Worm (Caenorhabditis elegans) whole organism, early embryonic: Measurements from ENCODE around the gene acbp-3.
A peak's percentile ranks its signal among the peaks of the same experiment; 100 is the strongest.

Experiments
- B0310.2 ChIP-seq: sonication (generic microtip); optimal IDR thresholded peaks from 2 replicates; lab custom pipeline; 2016; ENCODE audit warnings: mild to moderate bottlenecking, missing genetic modification characterization, missing compliant biosample characterization
- F13C5.2 ChIP-seq: sonication (generic microtip); optimal IDR thresholded peaks from 2 replicates; lab custom pipeline; 2017; ENCODE audit warnings: mild to moderate bottlenecking, missing genetic modification characterization, inconsistent platforms, missing compliant biosample characterization
- aly-1 ChIP-seq: sonication (generic microtip); optimal IDR thresholded peaks from 2 replicates; lab custom pipeline; 2016; ENCODE audit warnings: missing genetic modification characterization, missing compliant biosample characterization
- ama-1 ChIP-seq: fragments of 150-350 bp; optimal IDR thresholded peaks from 2 replicates; lab custom pipeline; 2014
- ceh-13 ChIP-seq: fragments of 200-800 bp; sonication (Bioruptor generic); optimal IDR thresholded peaks from 2 replicates; lab custom pipeline; 2018; ENCODE audit warnings: mild to moderate bottlenecking, missing genetic modification characterization, missing compliant biosample characterization
- ceh-36 ChIP-seq: sonication (generic microtip); optimal IDR thresholded peaks from 2 replicates; lab custom pipeline; 2016; ENCODE audit warnings: missing genetic modification characterization, inconsistent platforms, missing compliant biosample characterization
- ets-7 ChIP-seq: sonication (generic microtip); optimal IDR thresholded peaks from 2 replicates; lab custom pipeline; 2016; ENCODE audit warnings: missing genotype, missing genetic modification characterization, missing compliant biosample characterization
- flt-1 ChIP-seq: fragments of 200-800 bp; sonication (Bioruptor generic); IDR thresholded peaks from 2 replicates; pipeline ENCODE4 v1.3.6; 2022; ENCODE audit warnings: missing genetic modification characterization, missing compliant biosample characterization
- hmbx-1 ChIP-seq: sonication (generic microtip); optimal IDR thresholded peaks from 2 replicates; lab custom pipeline; 2016; ENCODE audit warnings: mild to moderate bottlenecking, missing genetic modification characterization, missing compliant biosample characterization
- hmg-4 ChIP-seq: fragments of 200-800 bp; sonication (Bioruptor generic); optimal IDR thresholded peaks from 2 replicates; lab custom pipeline; 2018; ENCODE audit warnings: mild to moderate bottlenecking, missing genetic modification characterization, missing compliant biosample characterization
- hnd-1 ChIP-seq: sonication (generic microtip); optimal IDR thresholded peaks from 2 replicates; lab custom pipeline; 2016; ENCODE audit warnings: missing genetic modification characterization, missing compliant biosample characterization
- pes-1 ChIP-seq: fragments of 200-800 bp; sonication (Bioruptor generic); IDR thresholded peaks from 2 replicates; pipeline ENCODE4 v1.3.6; 2022; ENCODE audit warnings: missing genetic modification reagents, missing genetic modification characterization, missing compliant biosample characterization
- scrt-1 ChIP-seq: fragments of 200-800 bp; sonication (Bioruptor generic); IDR thresholded peaks from 2 replicates; pipeline ENCODE4 v1.3.6; 2022; ENCODE audit warnings: missing genetic modification characterization, missing compliant biosample characterization
- sea-1 ChIP-seq: fragments of 200-800 bp; sonication (Bioruptor generic); conservative IDR thresholded peaks from 2 replicates; pipeline ENCODE4 v1.3.6; 2022; ENCODE audit warnings: missing genetic modification characterization, missing compliant biosample characterization
- tbx-11 ChIP-seq: fragments of 200-800 bp; sonication (Bioruptor generic); IDR thresholded peaks from 2 replicates; pipeline ENCODE4 v1.3.6; 2022; ENCODE audit warnings: missing genetic modification characterization, missing compliant biosample characterization
- tbx-37 ChIP-seq: fragments of 200-800 bp; sonication (Bioruptor generic); conservative IDR thresholded peaks from 2 replicates; pipeline ENCODE4 v1.3.6; 2022; ENCODE audit warnings: missing genetic modification reagents, missing genetic modification characterization, missing compliant biosample characterization
- tra-4 ChIP-seq: sonication (generic microtip); optimal IDR thresholded peaks from 2 replicates; lab custom pipeline; 2017; ENCODE audit warnings: missing genetic modification characterization, missing compliant biosample characterization

Gene acbp-3

ce11 chrX:10891890-10892289 is 11.2 kb upstream of the acbp-3 start, which contains the start of gene F47B10.3:
Gene F47B10.3, plus strand, starts transcription at chrX:10892190.
- no peak for TF ChIP-seq hmg-4
- TF ChIP-seq hnd-1 (tag; lab: Kevin White, UChicago) = no peak
- no peak for TF ChIP-seq aly-1
- TF ChIP-seq pes-1 (GFP tag; lab: Robert Waterston, UW) = no peak
- no peak for TF ChIP-seq B0310.2 (tag; lab: Kevin White, UChicago)
- no peak for TF ChIP-seq tra-4 (tag; lab: Kevin White, UChicago)
- no peak for TF ChIP-seq tbx-11 (GFP tag; lab: Robert Waterston, UW)
- TF ChIP-seq flt-1 (GFP tag; lab: Robert Waterston, UW) = no peak
- no peak for TF ChIP-seq ceh-36 (tag; lab: Kevin White, UChicago)

DNA sequence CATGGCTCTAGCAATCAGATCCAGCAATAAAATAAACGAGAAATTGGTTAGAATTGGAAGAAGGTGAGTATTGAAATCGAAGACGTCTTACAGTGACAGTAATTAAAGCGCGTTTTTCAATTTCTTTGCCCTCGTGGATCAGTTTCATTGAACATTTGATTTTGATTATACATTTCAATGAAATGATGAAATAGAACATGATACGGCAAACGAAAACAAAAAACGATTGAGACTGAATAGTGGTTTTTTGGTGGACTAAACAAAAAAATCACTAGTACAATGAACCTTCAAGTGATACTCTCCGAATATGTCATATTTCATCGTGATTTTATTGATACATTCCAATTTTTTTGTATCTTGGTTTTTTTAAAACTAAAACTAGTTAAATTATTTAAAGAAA is 6.6 kb upstream of the acbp-3 start, which contains the start of gene haly-1:
Gene haly-1 (minus strand): TSS at position 101 of the 400 bp plus-strand sequence.
- TF ChIP-seq ceh-36 (tag; lab: Kevin White, UChicago) (no peak), hmg-4 (no peak), ets-7 (tag; lab: Kevin White, UChicago) (no peak), scrt-1 (GFP tag; lab: Robert Waterston, UW) (no peak), flt-1 (GFP tag; lab: Robert Waterston, UW) (no peak), aly-1 (no peak), tbx-37 (GFP tag; lab: Robert Waterston, UW) (no peak), ceh-13 (GFP tag; lab: Kevin White, UChicago) (no peak), ama-1 (lab: Kevin White, UChicago) (no peak), hmbx-1 (tag; lab: Kevin White, UChicago) (no peak), tbx-11 (GFP tag; lab: Robert Waterston, UW) (no peak), F13C5.2 (tag; lab: Kevin White, UChicago) (no peak), sea-1 (no peak), hnd-1 (tag; lab: Kevin White, UChicago) (no peak), pes-1 (GFP tag; lab: Robert Waterston, UW) (no peak), B0310.2 (tag; lab: Kevin White, UChicago) (no peak)

DNA sequence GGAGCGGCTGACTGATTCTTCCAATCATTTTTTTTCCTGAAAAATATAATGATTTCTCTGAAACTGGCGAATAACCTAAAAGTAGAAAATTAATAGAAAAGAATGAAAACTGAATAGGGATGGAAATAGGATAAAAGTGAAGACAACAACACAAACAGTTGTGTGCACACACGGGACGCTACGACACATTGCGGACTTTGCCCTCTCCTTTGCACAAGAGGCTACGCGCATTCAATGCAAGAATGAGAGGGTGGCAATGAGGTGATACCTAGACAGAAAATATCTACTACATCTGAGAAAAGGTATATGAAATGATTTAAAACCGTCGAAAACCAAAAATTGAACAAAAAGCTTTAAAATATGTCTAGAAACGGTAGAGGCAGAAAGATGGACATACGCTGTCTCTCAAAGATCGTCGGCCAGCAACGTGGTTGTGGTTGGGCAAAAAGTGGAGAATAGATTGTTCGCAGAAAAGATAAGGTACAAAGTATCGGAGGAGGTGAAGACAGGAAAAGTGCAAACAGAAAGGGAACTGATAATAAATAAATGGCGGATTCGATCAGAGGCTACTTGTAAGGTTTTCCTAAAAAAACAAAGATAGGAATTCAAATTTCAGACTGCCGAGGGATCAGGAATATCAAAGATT is 2.9 kb upstream of the acbp-3 start, which contains the start of gene suca-1:
Gene suca-1 (minus strand): TSS at position 36 of the 646 bp plus-strand sequence.
- no peak for TF ChIP-seq tbx-11 (GFP tag; lab: Robert Waterston, UW)
- no peak for TF ChIP-seq tbx-37 (GFP tag; lab: Robert Waterston, UW)
- TF ChIP-seq ceh-13 (GFP tag; lab: Kevin White, UChicago) = no peak
- no peak for TF ChIP-seq aly-1
- TF ChIP-seq sea-1 = peak; percentile 77
- TF ChIP-seq pes-1 (GFP tag; lab: Robert Waterston, UW) = no peak
- TF ChIP-seq F13C5.2 (tag; lab: Kevin White, UChicago) = peak; percentile 43
- TF ChIP-seq ceh-36 (tag; lab: Kevin White, UChicago) = peak; percentile 39
- no peak for TF ChIP-seq ama-1 (lab: Kevin White, UChicago)
- TF ChIP-seq B0310.2 (tag; lab: Kevin White, UChicago) = no peak
- TF ChIP-seq ets-7 (tag; lab: Kevin White, UChicago) = no peak
- TF ChIP-seq hmbx-1 (tag; lab: Kevin White, UChicago) = no peak
- TF ChIP-seq scrt-1 (GFP tag; lab: Robert Waterston, UW) = no peak
- no peak for TF ChIP-seq tra-4 (tag; lab: Kevin White, UChicago)
- no peak for TF ChIP-seq hnd-1 (tag; lab: Kevin White, UChicago)
- 0 out of 2 replicates have a peak, but pooled peaks have one; percentile 46 for TF ChIP-seq flt-1 (GFP tag; lab: Robert Waterston, UW)
- no peak for TF ChIP-seq hmg-4

DNA sequence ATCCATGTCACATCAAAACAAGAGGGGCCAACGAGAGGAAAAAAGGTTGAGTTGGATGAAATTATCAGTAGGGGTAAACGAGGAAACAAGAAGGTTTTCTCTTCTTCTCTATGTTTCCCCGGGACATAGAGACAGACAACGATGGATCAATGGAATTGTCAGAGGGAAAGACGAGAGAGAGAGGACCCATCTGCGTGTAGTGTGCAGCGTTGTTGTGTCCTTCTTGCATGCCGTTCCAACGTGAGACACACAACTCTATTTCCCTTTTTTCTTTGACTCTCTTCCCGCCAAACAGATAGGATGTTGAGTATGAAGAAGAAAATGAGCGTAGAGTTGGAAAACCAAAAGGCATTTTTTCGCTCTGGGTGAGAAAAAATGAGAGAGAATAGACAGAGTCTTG is 2.1 kb upstream of the acbp-3 start:
- TF ChIP-seq hmg-4 = peak; percentile 85
- TF ChIP-seq flt-1 (GFP tag; lab: Robert Waterston, UW) = no peak
- TF ChIP-seq pes-1 (GFP tag; lab: Robert Waterston, UW) = no peak
- peak; percentile 16 for TF ChIP-seq F13C5.2 (tag; lab: Kevin White, UChicago)

ce11 chrX:10901766-10902165 is 1.3 kb upstream of the acbp-3 start:
- TF ChIP-seq ama-1 (lab: Kevin White, UChicago) (no peak), hmg-4 (no peak), sea-1 (no peak), F13C5.2 (tag; lab: Kevin White, UChicago) (no peak), aly-1 (no peak), pes-1 (GFP tag; lab: Robert Waterston, UW) (no peak), ets-7 (tag; lab: Kevin White, UChicago) (no peak), ceh-36 (tag; lab: Kevin White, UChicago) (no peak), B0310.2 (tag; lab: Kevin White, UChicago) (no peak), hnd-1 (tag; lab: Kevin White, UChicago) (no peak), flt-1 (GFP tag; lab: Robert Waterston, UW) (no peak), ceh-13 (GFP tag; lab: Kevin White, UChicago) (no peak)

ce11 chrX:10903416-10903815 is 344 bp downstream of the acbp-3 start:
- TF ChIP-seq ama-1 (lab: Kevin White, UChicago) (no peak), sea-1 (no peak), ets-7 (tag; lab: Kevin White, UChicago) (no peak), tra-4 (tag; lab: Kevin White, UChicago) (no peak), ceh-13 (GFP tag; lab: Kevin White, UChicago) (no peak), scrt-1 (GFP tag; lab: Robert Waterston, UW) (no peak), tbx-37 (GFP tag; lab: Robert Waterston, UW) (no peak), flt-1 (GFP tag; lab: Robert Waterston, UW) (no peak), tbx-11 (GFP tag; lab: Robert Waterston, UW) (no peak), hmbx-1 (tag; lab: Kevin White, UChicago) (no peak), aly-1 (no peak), hnd-1 (tag; lab: Kevin White, UChicago) (no peak), pes-1 (GFP tag; lab: Robert Waterston, UW) (no peak), hmg-4 (no peak), ceh-36 (tag; lab: Kevin White, UChicago) (no peak), F13C5.2 (tag; lab: Kevin White, UChicago) (no peak)
